Fruit fly (Drosophila melanogaster): ENCODE data around the gene Ag5r2.

The Ag5r2 gene

dm6 chrX:14765737-14766253, 18.1 kb downstream of the Ag5r2 start, which contains the start of gene CG15890 (continued):
- TF ChIP-seq CG31441 (GFP tag; IDR thresholded peaks at IDR 0.05) = peak; percentile 79
- peak; percentile 12 for TF ChIP-seq CG13624 (GFP tag; optimal IDR thresholded peaks at IDR 0.05)
- no peak for TF ChIP-seq zen2 (GFP tag; IDR thresholded peaks at IDR 0.05; ENCODE audit: partially characterized antibody)
- TF ChIP-seq danr (GFP tag; IDR thresholded peaks at IDR 0.05) = no peak
- TF ChIP-seq vvl (GFP tag; IDR thresholded peaks at IDR 0.05) = no peak
- no peak for TF ChIP-seq Side (GFP tag; optimal IDR thresholded peaks at IDR 0.05)
- TF ChIP-seq CG32767 (GFP tag; IDR thresholded peaks at IDR 0.05) = no peak
- peak; percentile 77 for TF ChIP-seq CG10209 (GFP tag; optimal IDR thresholded peaks at IDR 0.05)
- TF ChIP-seq Bdp1 (GFP tag; optimal IDR thresholded peaks at IDR 0.05) = no peak
- no peak for TF ChIP-seq CG6765 (GFP tag; optimal IDR thresholded peaks at IDR 0.05)
- peak; percentile 27 for TF ChIP-seq CG15514 (GFP tag; optimal IDR thresholded peaks at IDR 0.05)
- peak; percentile 14 for TF ChIP-seq CG15601 (tag; optimal IDR thresholded peaks at IDR 0.05)
- no peak for TF ChIP-seq ham (GFP tag; IDR thresholded peaks at IDR 0.05)
- TF ChIP-seq seq (GFP tag; IDR thresholded peaks at IDR 0.05) = 0 out of 2 replicates have a peak, but pooled peaks have one; percentile 31
- TF ChIP-seq CG11456 (GFP tag; IDR thresholded peaks at IDR 0.05) = no peak
- TF ChIP-seq dpn (GFP tag; optimal IDR thresholded peaks at IDR 0.05) = peak; percentile 18 to 51
- peak; percentile 25; the same call in 1 of the 2 replicates for TF ChIP-seq sob (GFP tag; IDR thresholded peaks at IDR 0.05)
- no peak for TF ChIP-seq mld (GFP tag; IDR thresholded peaks at IDR 0.05; ENCODE audit: partially characterized antibody)
- TF ChIP-seq Sin3A (optimal IDR thresholded peaks at IDR 0.05) = no peak
- no peak for TF ChIP-seq CG10431 (GFP tag; optimal IDR thresholded peaks at IDR 0.05)
- TF ChIP-seq cg (GFP tag; optimal IDR thresholded peaks at IDR 0.05) = no peak
- no peak for TF ChIP-seq CG4360 (GFP tag; IDR thresholded peaks at IDR 0.05)
- 0 out of 2 replicates have a peak, but pooled peaks have one; percentile 3 for TF ChIP-seq Ada2b (GFP tag; IDR thresholded peaks at IDR 0.05)
- peak; percentile 73 for TF ChIP-seq PHDP (tag; optimal IDR thresholded peaks at IDR 0.05)
- TF ChIP-seq CG5953 (GFP tag; IDR thresholded peaks at IDR 0.05) = no peak
- no peak for TF ChIP-seq Optix (GFP tag; IDR thresholded peaks at IDR 0.05)
- peak; percentile 50 for TF ChIP-seq cwo (GFP tag; optimal IDR thresholded peaks at IDR 0.05)
- no peak for TF ChIP-seq tx (GFP tag; optimal IDR thresholded peaks at IDR 0.05)
- TF ChIP-seq gro (GFP tag; optimal IDR thresholded peaks at IDR 0.05) = no peak
- peak; percentile 31; the same call in 1 of the 2 replicates for TF ChIP-seq CG14014 (GFP tag; IDR thresholded peaks at IDR 0.05)
- no peak for TF ChIP-seq CG7786 (GFP tag; optimal IDR thresholded peaks at IDR 0.05)
- TF ChIP-seq Deaf1 (tag; optimal IDR thresholded peaks at IDR 0.05) = peak; percentile 76
- TF ChIP-seq HLH54F (GFP tag; optimal IDR thresholded peaks at IDR 0.05) = peak; percentile 21
- TF ChIP-seq Lim3 (GFP tag; IDR thresholded peaks at IDR 0.05) = no peak
- TF ChIP-seq CG17568 (GFP tag; optimal IDR thresholded peaks at IDR 0.05) = no peak
- TF ChIP-seq Atf3 (GFP tag; optimal IDR thresholded peaks at IDR 0.05) = no peak
- no peak for TF ChIP-seq Aef1 (GFP tag; IDR thresholded peaks at IDR 0.05)
- TF ChIP-seq Mrtf (GFP tag; IDR thresholded peaks at IDR 0.05) = no peak
- 0 out of 2 replicates have a peak, but pooled peaks have one; percentile 11 for TF ChIP-seq onecut (GFP tag; IDR thresholded peaks at IDR 0.05)
- TF ChIP-seq Mes4 (GFP tag; optimal IDR thresholded peaks at IDR 0.05) = peak; percentile 46
- TF ChIP-seq ERR (GFP tag; optimal IDR thresholded peaks at IDR 0.05) = no peak
- no peak for TF ChIP-seq bab2 (GFP tag; optimal IDR thresholded peaks at IDR 0.05)
- TF ChIP-seq Xrp1 (GFP tag; IDR thresholded peaks at IDR 0.05) = peak; percentile 36; the same call in 1 of the 2 replicates
- no peak for TF ChIP-seq CG12744 (GFP tag; optimal IDR thresholded peaks at IDR 0.05)
- peak; percentile 18 for TF ChIP-seq Fer3 (tag; optimal IDR thresholded peaks at IDR 0.05)
- TF ChIP-seq Hsf (GFP tag; optimal IDR thresholded peaks at IDR 0.05) = peak; percentile 64
- no peak for TF ChIP-seq Hmx (GFP tag; optimal IDR thresholded peaks at IDR 0.05)
- TF ChIP-seq Neu2 (GFP tag; optimal IDR thresholded peaks at IDR 0.05; ENCODE audit: borderline replicate concordance) = no peak
- peak; percentile 2 to 39 for TF ChIP-seq Pdp1 (GFP tag; optimal IDR thresholded peaks at IDR 0.05)
- TF ChIP-seq Oaz (GFP tag; IDR thresholded peaks at IDR 0.05) = no peak
- no peak for TF ChIP-seq ara (GFP tag; IDR thresholded peaks at IDR 0.05)
- no peak for TF ChIP-seq Doc2 (GFP tag; IDR thresholded peaks at IDR 0.05)
